Worm (Caenorhabditis elegans): ENCODE measurements around the gene R02D5.8.

Gene R02D5.8

DNA sequence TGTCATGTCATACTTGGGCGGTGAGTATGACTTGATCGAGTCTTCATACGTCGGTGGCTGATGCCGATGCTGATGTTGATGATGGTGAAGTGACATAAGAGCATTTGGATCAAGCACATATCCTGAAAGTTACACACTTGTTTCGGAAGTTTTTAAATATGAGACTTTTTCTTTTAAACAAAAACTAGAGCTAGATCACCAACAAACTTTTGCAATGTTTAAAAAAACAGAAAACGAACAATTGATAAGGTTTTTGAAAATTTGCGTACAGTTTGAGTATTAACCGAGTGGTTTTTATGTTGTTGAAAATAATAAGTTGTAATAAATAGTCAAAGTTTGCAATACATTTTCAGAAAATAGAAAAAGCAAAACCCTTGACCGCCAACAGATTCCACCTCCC lies 34.6 kb downstream of the R02D5.8 start, which contains the start of gene R02D5.4:
Gene R02D5.4 (minus strand): TSS at position 101 of the 400 bp plus-strand sequence.
- TF ChIP-seq sem-2 (GFP tag; optimal IDR thresholded peaks at IDR 0.05) (no peak), mls-2 (tag; optimal IDR thresholded peaks at IDR 0.05) (no peak), cnd-1 (tag; optimal IDR thresholded peaks at IDR 0.05) (no peak), ceh-43 (GFP tag; optimal IDR thresholded peaks at IDR 0.05) (no peak), sptf-1 (tag; optimal IDR thresholded peaks at IDR 0.05) (no peak), M03D4.4 (tag; optimal IDR thresholded peaks at IDR 0.05) (no peak), nhr-76 (tag; optimal IDR thresholded peaks at IDR 0.05) (no peak), mab-5 (tag; optimal IDR thresholded peaks at IDR 0.05) (no peak), unc-62 (GFP tag; optimal IDR thresholded peaks at IDR 0.05) (no peak), nhr-28 (tag; optimal IDR thresholded peaks at IDR 0.05) (no peak), lin-13 (tag; optimal IDR thresholded peaks at IDR 0.05) (no peak), bed-3 (GFP tag; optimal IDR thresholded peaks at IDR 0.05) (no peak), unc-39 (tag; optimal IDR thresholded peaks at IDR 0.05) (no peak)

ce11 chrV:14482728-14483210 lies 36.4 kb downstream of the R02D5.8 start, which contains the start of gene R02D5.3:
Gene R02D5.3, plus strand, starts transcription at chrV:14483160.
- no peak for TF ChIP-seq sem-2 (GFP tag; optimal IDR thresholded peaks at IDR 0.05)
- no peak for TF ChIP-seq nhr-76 (tag; optimal IDR thresholded peaks at IDR 0.05)
- TF ChIP-seq ceh-39 (tag; optimal IDR thresholded peaks at IDR 0.05) = no peak
- no peak for TF ChIP-seq flh-1 (GFP tag; optimal IDR thresholded peaks at IDR 0.05)
- no peak for TF ChIP-seq nhr-12 (tag; optimal IDR thresholded peaks at IDR 0.05)
- TF ChIP-seq M03D4.4 (tag; optimal IDR thresholded peaks at IDR 0.05) = no peak
- TF ChIP-seq nhr-28 (tag; optimal IDR thresholded peaks at IDR 0.05) = no peak

ce11 chrV:14481987-14482386 lies 37.2 kb downstream of the R02D5.8 start, which contains the start of gene R02D5.10:
Gene R02D5.10, plus strand, starts transcription at chrV:14482287.
- TF ChIP-seq lin-13 (tag; optimal IDR thresholded peaks at IDR 0.05) = no peak
- no peak for TF ChIP-seq pha-4 (tag; optimal IDR thresholded peaks at IDR 0.05)
- TF ChIP-seq nhr-28 (tag; optimal IDR thresholded peaks at IDR 0.05) = no peak
- no peak for TF ChIP-seq ceh-83 (GFP tag; optimal IDR thresholded peaks at IDR 0.05)
- no peak for TF ChIP-seq ztf-11 (tag; optimal IDR thresholded peaks at IDR 0.05)
- TF ChIP-seq ham-2 (GFP tag; optimal IDR thresholded peaks at IDR 0.05) = no peak
- TF ChIP-seq unc-62 (GFP tag; optimal IDR thresholded peaks at IDR 0.05) = no peak
- no peak for TF ChIP-seq cnd-1 (tag; optimal IDR thresholded peaks at IDR 0.05)
- no peak for TF ChIP-seq sptf-1 (tag; optimal IDR thresholded peaks at IDR 0.05)
- no peak for TF ChIP-seq hlh-1 (tag; optimal IDR thresholded peaks at IDR 0.05)
- TF ChIP-seq blmp-1 (tag; optimal IDR thresholded peaks at IDR 0.05) = no peak
- no peak for TF ChIP-seq nhr-12 (tag; optimal IDR thresholded peaks at IDR 0.05)
- no peak for TF ChIP-seq unc-39 (tag; optimal IDR thresholded peaks at IDR 0.05)
- TF ChIP-seq bed-3 (GFP tag; optimal IDR thresholded peaks at IDR 0.05) = no peak
- no peak for TF ChIP-seq drap-1 (GFP tag; optimal IDR thresholded peaks at IDR 0.05)
- TF ChIP-seq nhr-2 (tag; optimal IDR thresholded peaks at IDR 0.05) = no peak

ce11 chrV:14481401-14481800 lies 37.8 kb downstream of the R02D5.8 start, which contains the start of gene R02D5.7:
Gene R02D5.7, minus strand, starts transcription at chrV:14481501.
- TF ChIP-seq nhr-76 (tag; optimal IDR thresholded peaks at IDR 0.05) (no peak), unc-62 (GFP tag; optimal IDR thresholded peaks at IDR 0.05) (no peak), cnd-1 (tag; optimal IDR thresholded peaks at IDR 0.05) (no peak)

DNA sequence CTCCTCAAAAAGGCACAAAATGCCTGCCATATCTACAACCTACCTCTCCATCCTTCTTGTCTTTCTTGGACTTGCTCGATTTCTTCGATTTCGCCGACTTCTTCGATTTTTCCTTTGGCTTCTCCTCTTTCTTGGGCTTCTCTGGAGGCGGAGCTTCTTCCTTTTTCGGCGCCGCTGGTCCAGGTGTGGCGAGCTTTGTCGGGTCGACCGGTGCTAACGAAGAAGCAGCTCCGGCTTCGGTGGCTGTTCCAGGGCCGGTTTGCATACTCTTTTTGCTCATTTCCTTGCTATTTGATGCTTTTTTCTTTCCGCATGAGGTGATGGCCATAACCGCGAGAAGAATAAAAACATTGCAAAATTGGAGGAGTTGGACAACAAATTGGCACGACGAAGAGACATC lies 38.6 kb downstream of the R02D5.8 start:
- TF ChIP-seq ham-2 (GFP tag; optimal IDR thresholded peaks at IDR 0.05) (no peak), nhr-76 (tag; optimal IDR thresholded peaks at IDR 0.05) (no peak), nhr-28 (tag; optimal IDR thresholded peaks at IDR 0.05) (no peak), ceh-43 (GFP tag; optimal IDR thresholded peaks at IDR 0.05) (no peak), unc-39 (tag; optimal IDR thresholded peaks at IDR 0.05) (no peak), mep-1 (tag; optimal IDR thresholded peaks at IDR 0.05) (no peak), nhr-237 (tag; optimal IDR thresholded peaks at IDR 0.05) (no peak), lin-32 (GFP tag; optimal IDR thresholded peaks at IDR 0.05) (no peak), unc-62 (GFP tag; optimal IDR thresholded peaks at IDR 0.05) (no peak), ceh-83 (GFP tag; optimal IDR thresholded peaks at IDR 0.05) (no peak)

- TF ChIP-seq unc-120 (tag; optimal IDR thresholded peaks at IDR 0.05; ENCODE audit: poor library complexity, severe bottlenecking) = no peak
Observed at ce11 chrV:14478979-14479378, 40.2 kb downstream of the R02D5.8 start, which contains the start of gene clec-55. Gene clec-55, plus strand, starts transcription at chrV:14479279.

Data from whole organism, mixed stage, embryonic.